Fruit fly (Drosophila melanogaster) whole organism, embryonic: Measurements from ENCODE around the gene CG45049.

Experiments
- Asciz ChIP-seq: fragments of 200-800 bp; sonication (Bioruptor generic); optimal IDR thresholded peaks from 2 replicates; lab custom pipeline; 2017; ENCODE audit warnings: missing biosample characterization, mild to moderate bottlenecking, missing genetic modification characterization, missing genetic modification reagents
- Atf-2 ChIP-seq: fragments of 200-800 bp; sonication (Bioruptor generic); optimal IDR thresholded peaks from 2 replicates; lab custom pipeline; 2016; ENCODE audit warnings: missing biosample characterization, missing genetic modification characterization
- BEAF-32 ChIP-seq: fragments of 200-800 bp; sonication (Bioruptor generic); optimal IDR thresholded peaks from 3 replicates; lab custom pipeline; 2017; ENCODE audit warnings: missing biosample characterization, missing genetic modification characterization, mild to moderate bottlenecking, moderate library complexity, missing genetic modification reagents
- C15 ChIP-seq: fragments of 200-800 bp; sonication (Bioruptor generic); IDR thresholded peaks from 3 replicates; pipeline ENCODE4 v1.3.6; 2022; ENCODE audit warnings: missing biosample characterization, missing genetic modification characterization
- CG10321 ChIP-seq: fragments of 200-800 bp; sonication (Bioruptor generic); IDR thresholded peaks from 2 replicates; pipeline ENCODE4 v1.3.6; 2022; ENCODE audit warnings: missing biosample characterization, missing genetic modification characterization
- CG10366 ChIP-seq: fragments of 200-800 bp; sonication (Bioruptor generic); IDR thresholded peaks from 2 replicates; pipeline ENCODE4 v1.3.6; 2022; ENCODE audit warnings: missing biosample characterization, missing genetic modification characterization
- CG10565 ChIP-seq: fragments of 200-800 bp; sonication (Bioruptor generic); optimal IDR thresholded peaks from 3 replicates; lab custom pipeline; 2016; ENCODE audit warnings: missing biosample characterization, mild to moderate bottlenecking, missing genetic modification characterization
- CG10979 ChIP-seq: fragments of 200-800 bp; sonication (Bioruptor generic); optimal IDR thresholded peaks from 2 replicates; lab custom pipeline; 2018; ENCODE audit warnings: missing biosample characterization, mild to moderate bottlenecking, missing genetic modification characterization, moderate library complexity
- CG11085 ChIP-seq: fragments of 200-800 bp; sonication (Bioruptor generic); IDR thresholded peaks from 2 replicates; pipeline ENCODE4 v1.3.6; 2022; ENCODE audit warnings: missing biosample characterization, missing genetic modification characterization
- CG11504 ChIP-seq: fragments of 200-800 bp; sonication (Bioruptor generic); optimal IDR thresholded peaks from 3 replicates; lab custom pipeline; 2019; ENCODE audit warnings: missing biosample characterization, mild to moderate bottlenecking, missing genetic modification characterization, moderate library complexity
- CG11696 ChIP-seq: fragments of 200-800 bp; sonication (Bioruptor generic); IDR thresholded peaks from 2 replicates; pipeline ENCODE4 v1.3.6; 2022; ENCODE audit warnings: missing biosample characterization, missing genetic modification characterization
- CG12236 ChIP-seq: fragments of 200-800 bp; sonication (Bioruptor generic); optimal IDR thresholded peaks from 2 replicates; lab custom pipeline; 2016; ENCODE audit warnings: missing biosample characterization, missing genetic modification characterization
- CG16813 ChIP-seq: fragments of 200-800 bp; sonication (Bioruptor generic); IDR thresholded peaks from 3 replicates; pipeline ENCODE4 v1.3.6; 2022; ENCODE audit warnings: missing biosample characterization, missing genetic modification characterization; ENCODE audit not compliant: partially characterized antibody
- CG1832 ChIP-seq: fragments of 200-800 bp; sonication (Bioruptor generic); optimal IDR thresholded peaks from 2 replicates; lab custom pipeline; 2017; ENCODE audit warnings: missing biosample characterization, mild to moderate bottlenecking, missing genetic modification characterization, inconsistent platforms
- CG2202 ChIP-seq: fragments of 200-800 bp; sonication (Bioruptor generic); optimal IDR thresholded peaks from 2 replicates; lab custom pipeline; 2018; ENCODE audit warnings: missing biosample characterization, mild to moderate bottlenecking, missing genetic modification characterization
- CG2875 ChIP-seq: fragments of 200-800 bp; sonication (Bioruptor generic); optimal IDR thresholded peaks from 2 replicates; lab custom pipeline; 2017; ENCODE audit warnings: missing biosample characterization, mild to moderate bottlenecking, missing genetic modification characterization, missing genetic modification reagents
- CG30431 ChIP-seq: fragments of 200-800 bp; sonication (Bioruptor generic); optimal IDR thresholded peaks from 2 replicates; lab custom pipeline; 2017; ENCODE audit warnings: missing biosample characterization, missing genetic modification characterization
- CG4404 ChIP-seq: fragments of 200-800 bp; sonication (Bioruptor generic); IDR thresholded peaks from 2 replicates; pipeline ENCODE4 v1.3.6; 2022; ENCODE audit warnings: missing biosample characterization, missing genetic modification characterization
- CG4820 ChIP-seq: fragments of 200-800 bp; sonication (Bioruptor generic); optimal IDR thresholded peaks from 3 replicates; lab custom pipeline; 2016; ENCODE audit warnings: missing biosample characterization, missing genetic modification characterization
- CG5245 ChIP-seq: fragments of 200-800 bp; sonication (Bioruptor generic); optimal IDR thresholded peaks from 3 replicates; lab custom pipeline; 2016; ENCODE audit warnings: missing biosample characterization, missing genetic modification characterization
- CG7372 ChIP-seq: fragments of 200-800 bp; sonication (Bioruptor generic); IDR thresholded peaks from 2 replicates; pipeline ENCODE4 v1.3.6; 2022; ENCODE audit warnings: missing biosample characterization, missing genetic modification characterization
- CG8388 ChIP-seq: fragments of 200-800 bp; sonication (Bioruptor generic); optimal IDR thresholded peaks from 2 replicates; lab custom pipeline; 2019; ENCODE audit warnings: missing biosample characterization, mild to moderate bottlenecking, missing genetic modification characterization, moderate library complexity
- CrebB ChIP-seq: fragments of 200-800 bp; sonication (Bioruptor generic); optimal IDR thresholded peaks from 3 replicates; lab custom pipeline; 2018; ENCODE audit warnings: missing biosample characterization, mild to moderate bottlenecking, missing genetic modification characterization
- Doc2 ChIP-seq: fragments of 200-800 bp; sonication (Bioruptor generic); IDR thresholded peaks from 2 replicates; pipeline ENCODE4 v1.3.6; 2022; ENCODE audit warnings: missing biosample characterization, missing genetic modification characterization
- Gsc ChIP-seq: fragments of 200-800 bp; sonication (Bioruptor generic); IDR thresholded peaks from 2 replicates; pipeline ENCODE4 v1.3.6; 2022; ENCODE audit warnings: missing biosample characterization, missing genetic modification characterization
- Hr51 ChIP-seq, 2 experiments: fragments of 200-800 bp; sonication (Bioruptor generic); optimal IDR thresholded peaks; 2 replicates in 1 of 2; 3 replicates in 1 of 2; lab custom pipeline; 2016 to 2018; ENCODE audit warnings: missing biosample characterization in 2 of 2, missing genetic modification characterization in 2 of 2, mild to moderate bottlenecking in 1 of 2, moderate library complexity in 1 of 2
- Lhr ChIP-seq: fragments of 200-800 bp; sonication (Bioruptor generic); optimal IDR thresholded peaks from 3 replicates; lab custom pipeline; 2017; ENCODE audit warnings: mild to moderate bottlenecking, missing biosample characterization, missing genetic modification reagents, missing genetic modification characterization
- NC2β ChIP-seq: fragments of 200-800 bp; sonication (Bioruptor generic); optimal IDR thresholded peaks from 2 replicates; lab custom pipeline; 2016; ENCODE audit warnings: missing biosample characterization, missing genetic modification characterization
- NfI ChIP-seq: fragments of 200-800 bp; sonication (Bioruptor generic); optimal IDR thresholded peaks from 3 replicates; lab custom pipeline; 2018; ENCODE audit warnings: missing biosample characterization, mild to moderate bottlenecking, missing genetic modification characterization, moderate library complexity
- Sry-δ ChIP-seq: fragments of 200-800 bp; sonication (Bioruptor generic); optimal IDR thresholded peaks from 2 replicates; lab custom pipeline; 2016; ENCODE audit warnings: missing biosample characterization, missing genetic modification characterization
- Stat92E ChIP-seq, 3 experiments: fragments of >200 bp in 2 of 3; fragments of 200-800 bp in 1 of 3; sonication (Bioruptor generic) in 1 of 3; optimal IDR thresholded peaks; 2 replicates each; lab custom pipeline; 2017 to 2019; ENCODE audit warnings: missing biosample characterization in 3 of 3, missing genetic modification characterization in 3 of 3, mild to moderate bottlenecking in 1 of 3, moderate library complexity in 1 of 3
- Tbp ChIP-seq: fragments of >200 bp; optimal IDR thresholded peaks from 2 replicates; lab custom pipeline; 2018; ENCODE audit warnings: missing biosample characterization, missing genetic modification characterization
- al ChIP-seq: fragments of 200-800 bp; sonication (Bioruptor generic); IDR thresholded peaks from 2 replicates; pipeline ENCODE4 v1.3.6; 2022; ENCODE audit warnings: missing biosample characterization, missing genetic modification characterization
- bowl ChIP-seq: fragments of 200-800 bp; sonication (Bioruptor generic); IDR thresholded peaks from 2 replicates; pipeline ENCODE4 v1.3.6; 2022; ENCODE audit warnings: missing biosample characterization, missing genetic modification characterization
- br ChIP-seq: fragments of >200 bp; optimal IDR thresholded peaks from 2 replicates; lab custom pipeline; 2017
- chm ChIP-seq: fragments of 200-800 bp; sonication (Bioruptor generic); IDR thresholded peaks from 2 replicates; pipeline ENCODE4 v1.3.6; 2022; ENCODE audit warnings: missing biosample characterization, missing genetic modification characterization
- crol ChIP-seq: fragments of 200-800 bp; sonication (Bioruptor generic); IDR thresholded peaks from 2 replicates; pipeline ENCODE4 v1.3.6; 2022; ENCODE audit warnings: missing biosample characterization, missing genetic modification characterization
- dimm ChIP-seq: fragments of 200-800 bp; sonication (Bioruptor generic); IDR thresholded peaks from 2 replicates; pipeline ENCODE4 v1.3.6; 2022; ENCODE audit warnings: missing biosample characterization, missing genetic modification characterization
- grn ChIP-seq: fragments of 200-800 bp; sonication (Bioruptor generic); optimal IDR thresholded peaks from 3 replicates; lab custom pipeline; 2017; ENCODE audit warnings: missing biosample characterization, missing genetic modification characterization
- h ChIP-seq: fragments of >200 bp; optimal IDR thresholded peaks from 2 replicates; lab custom pipeline; 2017
- lbe ChIP-seq: fragments of 200-800 bp; sonication (Bioruptor generic); optimal IDR thresholded peaks from 2 replicates; lab custom pipeline; 2016; ENCODE audit warnings: missing biosample characterization, mild to moderate bottlenecking, missing genetic modification characterization
- lilli ChIP-seq: fragments of 200-800 bp; sonication (Bioruptor generic); optimal IDR thresholded peaks from 3 replicates; lab custom pipeline; 2016; ENCODE audit warnings: missing biosample characterization, missing genetic modification characterization
- mirr ChIP-seq: fragments of 200-800 bp; sonication (Bioruptor generic); optimal IDR thresholded peaks from 3 replicates; lab custom pipeline; 2018; ENCODE audit warnings: missing biosample characterization, mild to moderate bottlenecking, missing genetic modification characterization
- nerfin-1 ChIP-seq: fragments of 200-800 bp; sonication (Bioruptor generic); optimal IDR thresholded peaks from 3 replicates; lab custom pipeline; 2019; ENCODE audit warnings: missing biosample characterization, mild to moderate bottlenecking, missing genetic modification characterization, moderate library complexity
- nerfin-2 ChIP-seq: fragments of 200-800 bp; sonication (Bioruptor generic); IDR thresholded peaks from 2 replicates; pipeline ENCODE4 v1.3.6; 2022; ENCODE audit warnings: missing biosample characterization, missing genetic modification characterization; ENCODE audit not compliant: partially characterized antibody
- nmo ChIP-seq: fragments of 200-800 bp; sonication (Bioruptor generic); optimal IDR thresholded peaks from 2 replicates; lab custom pipeline; 2018; ENCODE audit warnings: missing biosample characterization, mild to moderate bottlenecking, missing genetic modification characterization, moderate library complexity
- pho ChIP-seq: fragments of 200-800 bp; sonication (Bioruptor generic); optimal IDR thresholded peaks from 2 replicates; lab custom pipeline; 2016; ENCODE audit warnings: missing biosample characterization, missing genetic modification characterization
- sr ChIP-seq: fragments of 200-800 bp; sonication (Bioruptor generic); IDR thresholded peaks from 3 replicates; pipeline ENCODE4 v1.3.6; 2022; ENCODE audit warnings: missing biosample characterization, missing genetic modification characterization
- tap ChIP-seq: fragments of 200-800 bp; optimal IDR thresholded peaks from 3 replicates; lab custom pipeline; 2019; ENCODE audit warnings: missing biosample characterization, mild to moderate bottlenecking, missing genetic modification characterization, moderate library complexity
- tgo ChIP-seq: fragments of 200-800 bp; sonication (Bioruptor generic); IDR thresholded peaks from 3 replicates; pipeline ENCODE4 v1.3.6; 2022; ENCODE audit warnings: missing biosample characterization, missing genetic modification characterization
- vvl ChIP-seq: fragments of 200-800 bp; sonication (Bioruptor generic); IDR thresholded peaks from 2 replicates; pipeline ENCODE4 v1.3.6; 2022; ENCODE audit warnings: missing biosample characterization, missing genetic modification characterization
- zfh1 ChIP-seq: fragments of 200-800 bp; sonication (Bioruptor generic); IDR thresholded peaks from 3 replicates; pipeline ENCODE4 v1.3.6; 2022; ENCODE audit warnings: missing biosample characterization, missing genetic modification characterization

CG45049 gene

DNA sequence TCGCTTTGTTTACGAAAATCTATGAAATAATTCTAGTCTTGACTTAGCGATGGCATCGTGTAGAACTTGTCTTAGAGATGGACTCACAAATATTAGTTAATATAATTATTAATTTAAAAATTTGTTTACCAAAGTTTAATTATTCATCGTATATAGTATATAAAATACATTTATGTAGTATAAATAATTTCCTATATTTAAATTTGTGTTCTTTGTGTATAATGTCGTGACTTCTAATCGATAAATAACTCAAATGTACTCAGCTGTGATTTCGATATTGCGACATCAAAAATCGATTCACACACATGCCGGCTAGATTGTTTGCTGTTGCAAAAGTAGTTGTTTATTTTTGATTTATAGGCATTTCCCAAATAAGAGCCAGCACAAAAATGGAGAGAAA is 36.5 kb upstream of the CG45049 start, which contains the start of the genes wfs1 and Nup133 (continued):
- TF ChIP-seq CG30431 (GFP tag; lab: Kevin White, UChicago) (no peak), CG7372 (peak; percentile 65), Doc2 (GFP tag; lab: Robert Waterston, UW) (no peak), CG4820 (GFP tag; lab: Kevin White, UChicago) (peak; percentile 63), CG4404 (no peak), CG11696 (GFP tag; lab: Robert Waterston, UW) (no peak), lilli (GFP tag; lab: Kevin White, UChicago) (no peak), Sry-δ (peak; percentile 72), bowl (GFP tag; lab: Robert Waterston, UW) (no peak), grn (GFP tag; lab: Kevin White, UChicago) (no peak), sr (GFP tag; lab: Robert Waterston, UW) (no peak), Asciz (GFP tag; lab: Kevin White, UChicago) (peak; percentile 60), Tbp (GFP tag; lab: Kevin White, UChicago) (no peak), nerfin-1 (tag; lab: Kevin White, UChicago) (peak; percentile 85), CG5245 (GFP tag; lab: Kevin White, UChicago) (peak; percentile 32), CG10979 (tag; lab: Kevin White, UChicago) (peak; percentile 83), NC2β (no peak), Atf-2 (GFP tag; lab: Kevin White, UChicago) (no peak), lbe (no peak), zfh1 (GFP tag; lab: Robert Waterston, UW) (peak; percentile 65; the same call in 2 of the 3 replicates), dimm (GFP tag; lab: Robert Waterston, UW) (no peak), CG10565 (GFP tag; lab: Kevin White, UChicago) (no peak), chm (GFP tag; lab: Robert Waterston, UW) (peak; percentile 46; the same call in 1 of the 2 replicates), Lhr (peak; percentile 14), Stat92E (GFP tag; optimal IDR thresholded peaks at IDR 0.05; lab: Kevin White, UChicago) (peak in 1 of 3 experiments; percentile 57), C15 (0 out of 3 replicates have a peak, but pooled peaks have one; percentile 48), CG10366 (GFP tag; lab: Robert Waterston, UW) (peak; percentile 61), CG2202 (peak; percentile 50), Gsc (GFP tag; lab: Robert Waterston, UW) (no peak), CG12236 (GFP tag; lab: Kevin White, UChicago) (no peak), tap (tag; lab: Kevin White, UChicago) (peak; percentile 80), nerfin-2 (GFP tag; lab: Robert Waterston, UW) (peak; percentile 58), CG2875 (GFP tag; lab: Kevin White, UChicago) (no peak), Hr51 (GFP tag; optimal IDR thresholded peaks at IDR 0.05; lab: Kevin White, UChicago) (peak; percentile 20 to 86), CG11504 (tag; lab: Kevin White, UChicago) (no peak), br (lab: Kevin White, UChicago) (no peak), tgo (peak; percentile 68), NfI (peak; percentile 63), CG8388 (GFP tag; lab: Kevin White, UChicago) (peak; percentile 80), nmo (peak; percentile 91), pho (GFP tag; lab: Kevin White, UChicago) (no peak), CrebB (tag; lab: Kevin White, UChicago) (peak; percentile 28), CG10321 (GFP tag; lab: Robert Waterston, UW) (no peak), mirr (GFP tag; lab: Kevin White, UChicago) (no peak), CG1832 (GFP tag; lab: Kevin White, UChicago) (no peak), CG11085 (GFP tag; lab: Robert Waterston, UW) (peak; percentile 38; the same call in 1 of the 2 replicates), BEAF-32 (GFP tag; lab: Kevin White, UChicago) (peak; percentile 81), al (GFP tag; lab: Robert Waterston, UW) (peak; percentile 59; the same call in 1 of the 2 replicates), CG16813 (GFP tag; lab: Robert Waterston, UW) (peak; percentile 87), crol (GFP tag; lab: Robert Waterston, UW) (no peak), vvl (GFP tag; lab: Robert Waterston, UW) (peak; percentile 73), h (lab: Kevin White, UChicago) (no peak)
